Worm (Caenorhabditis elegans): ENCODE results near the gene Y43F8B.28.

DNA sequence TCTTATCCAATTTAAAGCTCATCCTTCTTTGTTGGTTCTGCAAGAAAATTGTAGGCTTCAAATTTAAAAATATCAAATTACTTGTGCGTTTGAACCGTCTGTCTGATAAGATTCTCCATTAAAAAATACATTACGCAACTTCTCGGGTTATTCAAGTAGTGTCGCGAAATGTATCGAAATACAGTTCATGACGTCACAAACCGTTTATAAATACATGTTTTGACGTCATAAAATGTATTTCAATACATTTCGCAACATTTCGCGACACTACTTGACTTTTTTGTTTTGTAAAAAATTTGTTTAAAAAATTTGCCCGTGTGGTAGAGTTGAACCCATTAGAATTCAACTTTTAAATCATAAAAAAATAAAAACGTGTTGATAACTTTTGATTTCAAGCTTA, 41.5 kb upstream of the Y43F8B.28 start:
- TF ChIP-seq tbx-37 (GFP tag; conservative IDR thresholded peaks at IDR 0.05) (no peak), tra-4 (tag; optimal IDR thresholded peaks at IDR 0.05) (no peak), ama-1 (optimal IDR thresholded peaks at IDR 0.05) (no peak), flt-1 (GFP tag; IDR thresholded peaks at IDR 0.05) (no peak), tbx-11 (GFP tag; IDR thresholded peaks at IDR 0.05) (no peak), pes-1 (GFP tag; IDR thresholded peaks at IDR 0.05) (no peak)

All from whole organism, early embryonic.